Worm (Caenorhabditis elegans) whole organism, young adult: ENCODE data around the gene F31D4.8.

Source experiments
- B0261.1 ChIP-seq: sonication (generic microtip); optimal IDR thresholded peaks from 2 replicates; lab custom pipeline; 2016; ENCODE audit warnings: mild to moderate bottlenecking, missing genetic modification characterization, moderate library complexity, missing compliant biosample characterization
- C17E4.6 ChIP-seq: fragments of 200-800 bp; sonication (Bioruptor generic); IDR thresholded peaks from 2 replicates; pipeline ENCODE4 v1.3.6; 2022; ENCODE audit warnings: missing genetic modification reagents, missing genetic modification characterization, missing compliant biosample characterization
- F10E7.11 ChIP-seq: sonication (generic microtip); optimal IDR thresholded peaks from 2 replicates; lab custom pipeline; 2017; ENCODE audit warnings: mild to moderate bottlenecking, missing genetic modification characterization, moderate library complexity, missing compliant biosample characterization
- F39B2.1 ChIP-seq: fragments of 200-800 bp; sonication (Bioruptor generic); IDR thresholded peaks from 2 replicates; pipeline ENCODE4 v1.3.6; 2022; ENCODE audit warnings: missing genetic modification reagents, missing genetic modification characterization, missing compliant biosample characterization
- F49E8.2 ChIP-seq: sonication (generic microtip); optimal IDR thresholded peaks from 3 replicates; lab custom pipeline; 2017; ENCODE audit warnings: missing genetic modification characterization, mild to moderate bottlenecking, missing compliant biosample characterization, antibody characterized with exemption, moderate library complexity; ENCODE audit not compliant: insufficient read depth
- F52B5.7 ChIP-seq: sonication (generic microtip); optimal IDR thresholded peaks from 2 replicates; lab custom pipeline; 2016; ENCODE audit warnings: mild to moderate bottlenecking, missing genetic modification characterization, missing compliant biosample characterization
- F55B11.4 ChIP-seq: sonication (generic microtip); optimal IDR thresholded peaks from 2 replicates; lab custom pipeline; 2016; ENCODE audit warnings: missing compliant biosample characterization, missing genetic modification characterization, borderline replicate concordance; ENCODE audit not compliant: insufficient read depth
- Y53G8AR.9 ChIP-seq: fragments of 200-800 bp; sonication (Bioruptor generic); conservative IDR thresholded peaks from 2 replicates; pipeline ENCODE4 v1.3.6; 2022; ENCODE audit warnings: missing genetic modification reagents, missing genetic modification characterization, missing compliant biosample characterization
- Y67H2A.10 ChIP-seq: fragments of 200-800 bp; sonication (Bioruptor generic); conservative IDR thresholded peaks from 2 replicates; pipeline ENCODE4 v1.3.6; 2022; ENCODE audit warnings: missing genetic modification reagents, missing genetic modification characterization, missing compliant biosample characterization
- atf-7 ChIP-seq: sonication (generic microtip); optimal IDR thresholded peaks from 2 replicates; lab custom pipeline; 2017; ENCODE audit warnings: mild to moderate bottlenecking, missing genetic modification characterization, missing compliant biosample characterization
- attf-5 ChIP-seq: fragments of 200-800 bp; sonication (Bioruptor generic); optimal IDR thresholded peaks from 2 replicates; lab custom pipeline; 2018; ENCODE audit warnings: mild to moderate bottlenecking, missing genetic modification characterization, missing compliant biosample characterization
- attf-6 ChIP-seq: fragments of 200-800 bp; sonication (Bioruptor generic); IDR thresholded peaks from 2 replicates; pipeline ENCODE4 v1.3.6; 2022; ENCODE audit warnings: missing genetic modification reagents, missing genetic modification characterization, missing compliant biosample characterization
- bed-2 ChIP-seq: fragments of 200-800 bp; sonication (Bioruptor generic); IDR thresholded peaks from 2 replicates; pipeline ENCODE4 v1.3.6; 2022; ENCODE audit warnings: missing genetic modification reagents, missing genetic modification characterization, missing compliant biosample characterization
- ccch-3 ChIP-seq: fragments of 200-800 bp; sonication (Bioruptor generic); optimal IDR thresholded peaks from 2 replicates; lab custom pipeline; 2018; ENCODE audit warnings: mild to moderate bottlenecking, missing genetic modification characterization, missing compliant biosample characterization
- cebp-2 ChIP-seq: fragments of 200-800 bp; sonication (Bioruptor generic); IDR thresholded peaks from 2 replicates; pipeline ENCODE4 v1.3.6; 2022; ENCODE audit warnings: missing genetic modification characterization, missing compliant biosample characterization
- ceh-91 ChIP-seq: fragments of 200-800 bp; sonication (Bioruptor generic); IDR thresholded peaks from 2 replicates; pipeline ENCODE4 v1.3.6; 2022; ENCODE audit warnings: missing genetic modification reagents, missing genetic modification characterization, missing compliant biosample characterization
- dpl-1 ChIP-seq: fragments of 150-350 bp; optimal IDR thresholded peaks from 2 replicates; lab custom pipeline; 2014; ENCODE audit warnings: missing biosample characterization, missing genetic modification reagents, missing genetic modification characterization
- hlh-12 ChIP-seq: sonication (generic microtip); optimal IDR thresholded peaks from 2 replicates; lab custom pipeline; 2016; ENCODE audit warnings: missing genetic modification characterization, missing compliant biosample characterization
- hlh-26 ChIP-seq: fragments of 200-800 bp; sonication (Bioruptor generic); conservative IDR thresholded peaks from 2 replicates; pipeline ENCODE4 v1.3.6; 2022; ENCODE audit warnings: missing genetic modification reagents, missing genetic modification characterization, missing compliant biosample characterization
- hmg-20 ChIP-seq: fragments of 200-800 bp; sonication (Bioruptor generic); IDR thresholded peaks from 2 replicates; pipeline ENCODE4 v1.3.6; 2022; ENCODE audit warnings: missing genetic modification reagents, missing genetic modification characterization, missing compliant biosample characterization
- hsf-1 ChIP-seq: fragments of 200-800 bp; sonication (Bioruptor generic); IDR thresholded peaks from 2 replicates; pipeline ENCODE4 v1.3.6; 2022; ENCODE audit warnings: missing genetic modification reagents, missing genetic modification characterization, missing compliant biosample characterization
- lin-35 ChIP-seq, 3 experiments: fragments of 150-350 bp in 2 of 3; sonication (generic microtip) in 1 of 3; optimal IDR thresholded peaks; 2 replicates each; lab custom pipeline; 2014 to 2018; ENCODE audit warnings: missing biosample characterization in 3 of 3, missing genetic modification characterization in 3 of 3, missing genetic modification reagents in 3 of 3
- lin-40 ChIP-seq: sonication (generic microtip); optimal IDR thresholded peaks from 2 replicates; lab custom pipeline; 2016; ENCODE audit warnings: missing genetic modification characterization, mild to moderate bottlenecking, missing compliant biosample characterization, missing genotype, missing genetic modification reagents
- lsl-1 ChIP-seq: fragments of 200-800 bp; sonication (Bioruptor generic); optimal IDR thresholded peaks from 2 replicates; lab custom pipeline; 2018; ENCODE audit warnings: mild to moderate bottlenecking, missing genetic modification characterization, moderate library complexity, missing compliant biosample characterization
- lsy-27 ChIP-seq: sonication (generic microtip); optimal IDR thresholded peaks from 2 replicates; lab custom pipeline; 2017; ENCODE audit warnings: missing genetic modification characterization, mild to moderate bottlenecking, missing compliant biosample characterization, antibody characterized with exemption, missing genotype, borderline replicate concordance; ENCODE audit not compliant: insufficient read depth
- madf-3 ChIP-seq: fragments of 200-800 bp; sonication (Bioruptor generic); IDR thresholded peaks from 2 replicates; pipeline ENCODE4 v1.3.6; 2022; ENCODE audit warnings: missing genetic modification reagents, missing genetic modification characterization, missing compliant biosample characterization
- madf-8 ChIP-seq: fragments of 200-800 bp; sonication (Bioruptor generic); conservative IDR thresholded peaks from 2 replicates; pipeline ENCODE4 v1.3.6; 2022; ENCODE audit warnings: missing genetic modification reagents, missing genetic modification characterization, missing compliant biosample characterization
- nhr-27 ChIP-seq: fragments of 200-800 bp; sonication (Bioruptor generic); optimal IDR thresholded peaks from 2 replicates; lab custom pipeline; 2018; ENCODE audit warnings: mild to moderate bottlenecking, missing genetic modification characterization, moderate library complexity, missing compliant biosample characterization
- rec-8 ChIP-seq, 2 experiments: sonication (generic microtip); optimal IDR thresholded peaks; 2 replicates each; lab custom pipeline; 2016; ENCODE audit warnings: mild to moderate bottlenecking in 2 of 2, missing genetic modification characterization in 2 of 2, missing genetic modification reagents in 2 of 2, missing genotype in 2 of 2, missing biosample characterization in 1 of 2, missing compliant biosample characterization in 1 of 2, moderate library complexity in 1 of 2
- sdz-38 ChIP-seq: sonication (generic microtip); optimal IDR thresholded peaks from 2 replicates; lab custom pipeline; 2016; ENCODE audit warnings: missing genotype, missing genetic modification characterization, missing compliant biosample characterization
- sea-2 ChIP-seq: fragments of 200-800 bp; sonication (Bioruptor generic); IDR thresholded peaks from 2 replicates; pipeline ENCODE4 v1.3.6; 2022; ENCODE audit warnings: missing genetic modification characterization, missing compliant biosample characterization
- snpc-1.1 ChIP-seq: sonication (generic microtip); optimal IDR thresholded peaks from 2 replicates; lab custom pipeline; 2017; ENCODE audit warnings: missing genetic modification characterization, mild to moderate bottlenecking, missing compliant biosample characterization, antibody characterized with exemption, moderate library complexity, missing genotype, missing genetic modification reagents; ENCODE audit not compliant: insufficient read depth
- snpc-4 ChIP-seq, 5 experiments: fragments of 150-350 bp in 1 of 5; sonication (generic microtip) in 4 of 5; optimal IDR thresholded peaks; 2 replicates each; lab custom pipeline; 2014 to 2018; ENCODE audit warnings: missing genetic modification characterization in 5 of 5, missing biosample characterization in 3 of 5, antibody characterized with exemption in 2 of 5, mild to moderate bottlenecking in 2 of 5, missing compliant biosample characterization in 2 of 5, missing genotype in 2 of 5, moderate library complexity in 2 of 5, missing genetic modification reagents in 1 of 5
- tlf-1 ChIP-seq: fragments of 200-800 bp; sonication (Bioruptor generic); optimal IDR thresholded peaks from 2 replicates; lab custom pipeline; 2018; ENCODE audit warnings: mild to moderate bottlenecking, missing genetic modification characterization, missing compliant biosample characterization
- unc-62 ChIP-seq: fragments of 150-350 bp; optimal IDR thresholded peaks from 2 replicates; lab custom pipeline; 2014; ENCODE audit warnings: missing biosample characterization, missing genetic modification reagents, missing genetic modification characterization
- ztf-28 ChIP-seq: fragments of 200-800 bp; sonication (Bioruptor generic); IDR thresholded peaks from 2 replicates; pipeline ENCODE4 v1.3.6; 2022; ENCODE audit warnings: missing genetic modification reagents, missing genetic modification characterization, missing compliant biosample characterization
- ztf-3 ChIP-seq: fragments of 200-800 bp; sonication (Bioruptor generic); optimal IDR thresholded peaks from 2 replicates; lab custom pipeline; 2018; ENCODE audit warnings: mild to moderate bottlenecking, missing genetic modification characterization, missing compliant biosample characterization
- ztf-6 ChIP-seq: fragments of 200-800 bp; sonication (Bioruptor generic); IDR thresholded peaks from 2 replicates; pipeline ENCODE4 v1.3.6; 2022; ENCODE audit warnings: missing genetic modification reagents, missing genetic modification characterization, missing compliant biosample characterization

Gene F31D4.8

DNA sequence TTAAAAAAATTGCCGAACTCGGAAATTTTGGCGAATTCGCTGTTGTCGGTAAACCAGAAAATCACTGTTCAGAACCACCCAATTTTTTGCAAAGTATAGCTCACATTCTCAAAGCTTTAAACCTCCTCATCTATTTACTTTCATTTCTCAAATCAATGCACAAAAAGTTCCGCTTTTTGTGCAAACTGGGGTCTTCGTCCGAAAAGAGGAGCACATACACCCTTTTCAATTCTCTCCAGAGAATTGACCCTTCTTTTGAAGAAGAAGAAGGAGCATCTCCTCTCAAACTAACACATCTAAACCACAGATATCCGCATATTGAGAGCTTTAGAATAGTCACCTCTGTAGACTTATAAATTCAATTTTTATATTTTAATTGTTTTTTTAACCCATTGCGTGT is 7.1 kb upstream of the F31D4.8 start:
- TF ChIP-seq F39B2.1 (GFP tag; lab: Robert Waterston, UW) (no peak), snpc-4 (GFP tag; optimal IDR thresholded peaks at IDR 0.05; lab: Kevin White, UChicago) (no peak), snpc-4 (tag; optimal IDR thresholded peaks at IDR 0.05; lab: Kevin White, UChicago) (no peak), ztf-3 (no peak), nhr-27 (tag; lab: Kevin White, UChicago) (no peak), cebp-2 (GFP tag; lab: Robert Waterston, UW) (no peak), ceh-91 (GFP tag; lab: Robert Waterston, UW) (no peak), ztf-6 (GFP tag; lab: Robert Waterston, UW) (no peak), tlf-1 (GFP tag; lab: Kevin White, UChicago) (no peak), snpc-1.1 (tag; lab: Kevin White, UChicago) (no peak), madf-8 (GFP tag; lab: Robert Waterston, UW) (no peak), sdz-38 (tag; lab: Kevin White, UChicago) (no peak), dpl-1 (GFP tag; lab: Kevin White, UChicago) (no peak), lsl-1 (no peak)

ce11 chrV:20873144-20873543 is 4.9 kb upstream of the F31D4.8 start:
- no peak for TF ChIP-seq atf-7 (tag; lab: Kevin White, UChicago)
- TF ChIP-seq ztf-3: peak; percentile 55
- no peak for TF ChIP-seq hlh-12 (tag; lab: Kevin White, UChicago)

- TF ChIP-seq hlh-26 (GFP tag; lab: Robert Waterston, UW) (no peak), hsf-1 (no peak), ccch-3 (GFP tag; lab: Kevin White, UChicago) (no peak), bed-2 (GFP tag; lab: Robert Waterston, UW) (no peak), attf-6 (GFP tag; lab: Robert Waterston, UW) (no peak), lin-40 (no peak), F10E7.11 (no peak), B0261.1 (no peak), unc-62 (GFP tag; lab: Kevin White, UChicago) (no peak), C17E4.6 (GFP tag; lab: Robert Waterston, UW) (no peak), madf-3 (GFP tag; lab: Robert Waterston, UW) (no peak), lsy-27 (no peak), hmg-20 (GFP tag; lab: Robert Waterston, UW) (no peak), ztf-28 (GFP tag; lab: Robert Waterston, UW) (no peak), F52B5.7 (no peak), lin-35 (GFP tag; optimal IDR thresholded peaks at IDR 0.05; lab: Kevin White, UChicago) (no peak), tlf-1 (GFP tag; lab: Kevin White, UChicago) (no peak), Y53G8AR.9 (GFP tag; lab: Robert Waterston, UW) (no peak)
These were observed 3.0 kb upstream of the F31D4.8 start for ce11 chrV:20871194-20871593.

ce11 chrV:20870633-20871032 is 2.4 kb upstream of the F31D4.8 start:
- no peak for TF ChIP-seq rec-8 (tag; optimal IDR thresholded peaks at IDR 0.05; lab: Kevin White, UChicago)
- TF ChIP-seq attf-5 (GFP tag; lab: Kevin White, UChicago): no peak
- 0 out of 2 replicates have a peak, but pooled peaks have one; percentile 56 for TF ChIP-seq sea-2
- no peak for TF ChIP-seq Y67H2A.10 (GFP tag; lab: Robert Waterston, UW)
- no peak for TF ChIP-seq F55B11.4
- TF ChIP-seq F49E8.2 (tag; lab: Kevin White, UChicago): no peak
